Worm (Caenorhabditis elegans) whole organism, L1 larva: ENCODE data around the gene R08C7.11.

Experiments used
- ama-1 ChIP-seq: fragments of 150-350 bp; optimal IDR thresholded peaks from 2 replicates; lab custom pipeline; 2014
- isw-1 ChIP-seq: fragments of 200-800 bp; sonication (Bioruptor generic); IDR thresholded peaks from 2 replicates; pipeline ENCODE4 v1.3.6; 2022; ENCODE audit warnings: missing genetic modification characterization, missing compliant biosample characterization

ce11 chrIV:4451576-4451975, 3.2 kb downstream of the R08C7.11 start, which contains the start of gene R08C7.1:
- no peak for TF ChIP-seq isw-1 (GFP tag; lab: Robert Waterston, UW)
- no peak for TF ChIP-seq ama-1 (lab: Kevin White, UChicago)
